Worm (Caenorhabditis elegans): ENCODE data around the gene gpa-11.
A peak's percentile ranks its signal among the peaks of the same experiment; 100 is the strongest.

The gpa-11 gene

ce11 chrII:4237701-4238214, 9.2 kb upstream of the gpa-11 start, which contains the start of the genes fbxc-44 and C16A11.2 (continued):
- TF ChIP-seq lim-6 (tag; optimal IDR thresholded peaks at IDR 0.05) (peak; percentile 17), ref-2 (tag; optimal IDR thresholded peaks at IDR 0.05) (no peak), syd-9 (tag; optimal IDR thresholded peaks at IDR 0.05) (peak; percentile 54), dve-1 (tag; optimal IDR thresholded peaks at IDR 0.05) (no peak), hlh-8 (tag; optimal IDR thresholded peaks at IDR 0.05) (peak; percentile 67), rnt-1 (tag; optimal IDR thresholded peaks at IDR 0.05) (peak; percentile 39), ceh-45 (GFP tag; IDR thresholded peaks at IDR 0.05) (peak; percentile 58; the same call in 1 of the 2 replicates), ceh-14 (tag; optimal IDR thresholded peaks at IDR 0.05) (peak; percentile 75), F13H6.1 (tag; optimal IDR thresholded peaks at IDR 0.05) (peak; percentile 43), madf-2 (tag; optimal IDR thresholded peaks at IDR 0.05) (peak; percentile 59), fax-1 (tag; optimal IDR thresholded peaks at IDR 0.05) (peak; percentile 71), odd-2 (tag; optimal IDR thresholded peaks at IDR 0.05) (peak; percentile 69), Y22D7AL.16 (tag; optimal IDR thresholded peaks at IDR 0.05) (peak; percentile 57), unc-42 (tag; optimal IDR thresholded peaks at IDR 0.05) (peak; percentile 38), hlh-13 (GFP tag; optimal IDR thresholded peaks at IDR 0.05) (no peak), unc-86 (tag; optimal IDR thresholded peaks at IDR 0.05) (peak; percentile 41), pax-1 (tag; optimal IDR thresholded peaks at IDR 0.05) (no peak), ceh-34 (tag; optimal IDR thresholded peaks at IDR 0.05) (peak; percentile 66), C38D4.7 (GFP tag; optimal IDR thresholded peaks at IDR 0.05) (peak; percentile 57), nhr-232 (tag; optimal IDR thresholded peaks at IDR 0.05) (peak; percentile 52), nfya-1 (tag; optimal IDR thresholded peaks at IDR 0.05) (peak; percentile 66), pha-2 (tag; optimal IDR thresholded peaks at IDR 0.05) (peak; percentile 61), pqm-1 (tag; optimal IDR thresholded peaks at IDR 0.05) (no peak), mec-3 (tag; optimal IDR thresholded peaks at IDR 0.05; ENCODE audit: borderline replicate concordance) (no peak), eyg-1 (tag; optimal IDR thresholded peaks at IDR 0.05) (peak; percentile 48), K02D7.2 (tag; optimal IDR thresholded peaks at IDR 0.05) (peak; percentile 56), ztf-16 (tag; optimal IDR thresholded peaks at IDR 0.05) (peak; percentile 62), gmeb-2 (tag; optimal IDR thresholded peaks at IDR 0.05) (peak; percentile 76), che-1 (tag; optimal IDR thresholded peaks at IDR 0.05) (peak; percentile 77)

DNA sequence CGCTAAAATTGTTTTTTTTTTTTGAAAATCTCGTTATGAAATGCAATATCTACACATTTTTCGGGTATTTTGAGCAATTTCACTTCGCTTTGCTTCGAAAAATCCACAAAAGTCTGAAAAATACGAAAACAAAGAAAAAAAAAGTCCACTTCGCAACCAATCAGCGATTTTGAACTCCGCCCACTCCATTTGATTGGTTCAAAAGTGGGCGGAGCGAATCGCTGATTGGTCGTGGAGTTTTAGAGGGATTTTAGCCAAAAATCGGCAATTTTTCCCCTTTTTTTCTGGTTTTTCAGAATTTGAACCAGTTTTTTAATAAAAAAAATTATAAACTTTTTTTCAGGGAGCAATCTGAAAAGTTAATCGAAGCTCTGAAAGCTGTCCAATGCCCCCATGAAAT, 8.0 kb upstream of the gpa-11 start:
- TF ChIP-seq ref-2 (tag; optimal IDR thresholded peaks at IDR 0.05) (no peak), Y22D7AL.16 (tag; optimal IDR thresholded peaks at IDR 0.05) (no peak), ztf-16 (tag; optimal IDR thresholded peaks at IDR 0.05) (no peak), dmd-4 (tag; optimal IDR thresholded peaks at IDR 0.05; ENCODE audit: borderline replicate concordance) (no peak), nfya-1 (tag; optimal IDR thresholded peaks at IDR 0.05) (peak; percentile 93)

- TF ChIP-seq unc-3 (GFP tag; conservative IDR thresholded peaks at IDR 0.05) (no peak), unc-3 (tag; optimal IDR thresholded peaks at IDR 0.05) (no peak)
Measured at ce11 chrII:4244959-4245358, 2.0 kb upstream of the gpa-11 start.

ce11 chrII:4256541-4257001, 9.6 kb downstream of the gpa-11 start, which contains the start of gene C16A11.7:
Gene C16A11.7 (minus strand): TSS chrII:4256951.
- TF ChIP-seq unc-3 (GFP tag; conservative IDR thresholded peaks at IDR 0.05) = no peak
- TF ChIP-seq unc-3 (tag; optimal IDR thresholded peaks at IDR 0.05) = no peak
- TF ChIP-seq C38D4.7 (GFP tag; optimal IDR thresholded peaks at IDR 0.05) = no peak
- no peak for TF ChIP-seq tbx-2 (tag; optimal IDR thresholded peaks at IDR 0.05)
- no peak for TF ChIP-seq fkh-10 (GFP tag; optimal IDR thresholded peaks at IDR 0.05)
- no peak for TF ChIP-seq F13H6.1 (tag; optimal IDR thresholded peaks at IDR 0.05)
- TF ChIP-seq hlh-30 (tag; optimal IDR thresholded peaks at IDR 0.05; ENCODE audit: insufficient read depth) = no peak
- TF ChIP-seq ceh-48 (tag; optimal IDR thresholded peaks at IDR 0.05) = peak; percentile 56
- TF ChIP-seq pat-9 (tag; optimal IDR thresholded peaks at IDR 0.05) = no peak

Measured in whole organism, late embryonic.